Fruit fly (Drosophila melanogaster): Measurements from ENCODE around the gene Datp.

The Datp gene

DNA sequence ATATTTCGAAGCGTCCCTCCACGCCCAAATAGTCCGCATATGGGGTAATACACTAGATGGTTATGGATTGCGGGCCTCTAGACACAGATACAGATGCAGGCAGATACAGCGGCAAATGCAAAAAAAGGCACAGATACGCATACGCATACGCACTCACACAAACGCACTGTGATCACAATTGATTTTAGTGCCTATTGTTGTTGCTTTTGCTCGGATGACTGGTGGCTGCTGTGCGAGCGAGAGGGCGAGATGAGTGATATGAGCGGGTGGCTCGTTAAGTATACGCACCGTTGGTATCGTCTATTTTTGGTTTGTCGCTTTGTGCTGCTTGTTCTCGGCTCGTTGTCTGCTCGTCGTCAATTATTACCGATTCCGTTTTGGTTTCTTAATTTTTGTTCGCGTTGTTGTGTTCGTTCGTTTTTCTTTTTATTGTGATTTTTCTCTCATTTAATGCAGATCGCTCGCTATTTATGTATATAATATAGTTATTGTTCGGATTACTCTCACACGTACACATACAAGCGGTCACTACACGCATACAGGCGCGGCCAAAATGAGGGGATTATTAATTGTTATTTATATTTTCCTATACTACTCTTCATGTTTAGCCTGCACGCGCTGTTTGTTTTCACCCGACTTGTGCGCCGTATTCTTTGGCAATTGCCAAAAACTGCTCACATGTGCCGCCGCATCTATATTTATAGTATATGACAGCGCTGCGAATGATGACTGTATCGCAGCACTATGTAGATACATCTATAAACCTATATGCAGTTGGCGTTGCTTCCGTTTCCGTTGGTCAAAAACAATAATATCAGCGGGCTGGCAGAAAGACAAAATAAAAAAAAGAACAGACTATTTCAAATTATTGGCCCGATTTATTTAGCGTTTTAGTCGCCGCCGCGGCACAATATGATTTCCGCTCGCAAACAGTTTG, 31.0 kb downstream of the Datp start:
- TF ChIP-seq CG8478 (optimal IDR thresholded peaks at IDR 0.05) (no peak), psq (optimal IDR thresholded peaks at IDR 0.05) (no peak), pan (optimal IDR thresholded peaks at IDR 0.05) (no peak), Dll (optimal IDR thresholded peaks at IDR 0.05) (no peak), usp (GFP tag; optimal IDR thresholded peaks at IDR 0.05) (no peak), EcR (GFP tag; optimal IDR thresholded peaks at IDR 0.05) (no peak)

DNA sequence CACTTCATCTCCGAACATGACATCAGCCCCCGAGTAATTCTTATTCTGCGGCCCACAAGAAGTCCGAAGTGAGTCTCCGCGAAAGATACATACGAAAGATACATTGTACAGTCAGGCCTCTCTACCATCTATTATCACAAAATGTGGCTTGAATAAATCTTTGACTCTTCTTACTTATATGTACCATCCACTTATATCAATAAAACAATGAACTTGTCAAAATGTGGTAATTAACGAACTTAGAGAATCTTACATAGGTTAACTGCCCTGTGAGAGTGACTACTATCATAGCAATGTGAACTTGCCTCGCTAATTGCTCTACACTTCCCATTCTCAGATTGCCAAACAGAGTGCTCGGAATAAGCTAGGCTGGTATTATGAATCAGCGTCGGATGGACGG, 31.9 kb downstream of the Datp start:
- TF ChIP-seq CG8478 (optimal IDR thresholded peaks at IDR 0.05) = no peak
- no peak for TF ChIP-seq psq (optimal IDR thresholded peaks at IDR 0.05)
- TF ChIP-seq EcR (GFP tag; optimal IDR thresholded peaks at IDR 0.05) = no peak
- no peak for TF ChIP-seq Dll (optimal IDR thresholded peaks at IDR 0.05)
- TF ChIP-seq pan (optimal IDR thresholded peaks at IDR 0.05) = no peak
- no peak for TF ChIP-seq usp (GFP tag; optimal IDR thresholded peaks at IDR 0.05)

DNA sequence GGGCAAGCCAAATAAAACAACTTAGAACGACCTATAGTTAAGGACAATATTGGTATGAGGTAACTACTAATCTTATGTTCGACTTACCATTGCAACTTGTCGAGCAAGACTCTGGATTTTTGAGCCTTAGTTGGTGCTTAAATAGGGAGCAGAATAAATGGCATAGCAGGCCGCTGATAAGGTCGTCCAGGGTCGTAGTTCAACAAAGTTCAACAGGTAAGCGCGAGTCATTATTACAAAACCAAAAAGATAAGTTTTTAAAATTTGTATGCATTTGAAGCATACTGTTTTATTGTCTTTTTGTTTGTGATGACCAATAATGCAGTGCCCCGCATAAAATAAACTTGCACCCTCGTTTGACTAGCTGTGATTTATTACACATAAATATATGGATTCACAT, 35.6 kb downstream of the Datp start, which contains the start of gene Muc30E:
Gene Muc30E, minus strand, starts transcription at position 101 of the 400 bp plus-strand sequence.
- TF ChIP-seq Dll (optimal IDR thresholded peaks at IDR 0.05) (no peak), psq (optimal IDR thresholded peaks at IDR 0.05) (no peak), EcR (GFP tag; optimal IDR thresholded peaks at IDR 0.05) (no peak), CG8478 (optimal IDR thresholded peaks at IDR 0.05) (no peak), usp (GFP tag; optimal IDR thresholded peaks at IDR 0.05) (no peak), pan (optimal IDR thresholded peaks at IDR 0.05) (no peak)

DNA sequence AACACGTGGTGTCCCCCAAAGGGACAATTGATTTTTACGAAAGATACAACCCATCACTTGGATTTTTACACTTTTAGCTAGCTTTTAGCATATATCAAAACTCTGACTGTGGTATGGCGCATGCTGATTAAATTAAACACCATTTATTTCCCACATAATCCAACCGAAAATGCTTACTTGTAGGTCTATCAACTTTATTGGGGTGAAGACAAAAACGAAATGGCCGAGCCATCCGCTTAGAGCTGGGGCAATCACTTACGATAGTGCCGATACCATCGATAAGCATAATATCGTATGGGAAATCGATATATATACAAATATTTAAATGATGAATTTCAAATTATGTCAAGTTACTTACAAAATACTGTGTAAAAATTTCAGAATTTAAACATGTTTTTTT, 41.3 kb downstream of the Datp start, which contains the start of gene RpS2:
Gene RpS2, minus strand, starts transcription at position 257 of the 400 bp plus-strand sequence.
- TF ChIP-seq Dll (optimal IDR thresholded peaks at IDR 0.05) (no peak), EcR (GFP tag; optimal IDR thresholded peaks at IDR 0.05) (no peak), usp (GFP tag; optimal IDR thresholded peaks at IDR 0.05) (no peak), pan (optimal IDR thresholded peaks at IDR 0.05) (no peak), CG8478 (optimal IDR thresholded peaks at IDR 0.05) (no peak), psq (optimal IDR thresholded peaks at IDR 0.05) (no peak)

DNA sequence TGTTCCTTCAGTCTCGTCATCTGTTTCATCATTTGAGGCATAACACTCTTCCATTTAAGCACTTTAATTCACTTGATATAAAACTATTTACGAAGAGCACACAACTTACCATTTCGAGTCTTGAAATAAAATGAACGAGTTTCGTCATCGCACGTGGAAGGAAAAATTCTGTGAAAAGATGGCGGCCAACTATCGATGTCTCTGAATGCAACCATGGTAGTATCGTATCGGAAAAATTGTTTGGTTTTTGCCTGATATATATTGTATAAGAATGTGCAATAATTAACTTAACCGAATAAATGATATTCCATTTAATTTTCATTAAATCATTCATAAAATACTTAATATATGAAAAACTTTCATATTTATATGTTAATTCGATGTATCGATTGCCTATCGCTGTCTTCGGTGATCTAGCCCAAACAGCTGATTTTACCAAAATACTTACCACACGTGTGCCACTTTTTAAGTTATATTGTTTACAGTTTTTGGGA, 43.7 kb downstream of the Datp start, which contains the start of gene Bka:
Gene Bka, plus strand, starts transcription at position 417 of the 494 bp plus-strand sequence.
- TF ChIP-seq EcR (GFP tag; optimal IDR thresholded peaks at IDR 0.05) (no peak), psq (optimal IDR thresholded peaks at IDR 0.05) (no peak)

DNA sequence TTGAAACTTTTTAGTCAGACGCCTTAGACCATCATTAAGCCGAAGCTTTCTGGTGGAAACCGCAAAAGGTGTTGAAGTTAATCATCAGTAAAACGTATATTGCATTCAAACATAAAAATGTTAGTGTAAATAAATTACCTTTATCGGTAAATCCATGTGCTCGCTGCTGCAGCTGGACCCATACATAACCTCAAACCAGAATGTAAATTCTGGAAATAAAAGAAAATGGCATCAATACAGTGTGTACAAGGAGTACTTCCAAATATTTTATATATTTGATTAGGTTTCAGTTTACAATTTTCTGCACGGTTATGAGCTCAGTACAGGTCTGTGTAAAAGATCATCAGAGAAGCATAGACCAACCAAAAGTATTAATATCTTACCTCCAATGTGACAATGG, 44.4 kb downstream of the Datp start:
- no peak for TF ChIP-seq EcR (GFP tag; optimal IDR thresholded peaks at IDR 0.05)
- no peak for TF ChIP-seq usp (GFP tag; optimal IDR thresholded peaks at IDR 0.05)
- TF ChIP-seq psq (optimal IDR thresholded peaks at IDR 0.05) = no peak
- no peak for TF ChIP-seq CG8478 (optimal IDR thresholded peaks at IDR 0.05)
- TF ChIP-seq pan (optimal IDR thresholded peaks at IDR 0.05) = no peak
- TF ChIP-seq Dll (optimal IDR thresholded peaks at IDR 0.05) = no peak

DNA sequence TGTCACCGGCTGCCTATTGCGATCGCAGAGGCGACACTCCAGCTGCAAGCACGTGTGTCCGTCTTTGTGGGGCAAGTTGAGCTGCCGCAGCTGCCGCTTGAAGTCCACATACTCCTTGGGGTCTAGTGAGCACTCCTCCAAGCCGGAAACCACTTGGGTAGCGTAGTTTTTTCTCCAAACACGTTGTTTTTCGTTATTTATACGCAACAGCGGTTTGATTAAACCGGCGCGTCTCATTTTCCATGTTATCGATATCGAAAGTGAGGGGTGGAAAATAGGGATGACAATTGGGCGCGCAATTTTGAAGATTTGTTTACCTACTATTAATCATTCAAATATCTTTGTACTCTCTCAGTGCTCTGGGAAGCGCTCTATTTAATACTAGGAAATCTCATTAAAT, 45.4 kb downstream of the Datp start, which contains the start of gene mtDNA-helicase:
Gene mtDNA-helicase, minus strand, starts transcription at position 264 of the 400 bp plus-strand sequence.
- TF ChIP-seq Dll (optimal IDR thresholded peaks at IDR 0.05) = no peak

DNA sequence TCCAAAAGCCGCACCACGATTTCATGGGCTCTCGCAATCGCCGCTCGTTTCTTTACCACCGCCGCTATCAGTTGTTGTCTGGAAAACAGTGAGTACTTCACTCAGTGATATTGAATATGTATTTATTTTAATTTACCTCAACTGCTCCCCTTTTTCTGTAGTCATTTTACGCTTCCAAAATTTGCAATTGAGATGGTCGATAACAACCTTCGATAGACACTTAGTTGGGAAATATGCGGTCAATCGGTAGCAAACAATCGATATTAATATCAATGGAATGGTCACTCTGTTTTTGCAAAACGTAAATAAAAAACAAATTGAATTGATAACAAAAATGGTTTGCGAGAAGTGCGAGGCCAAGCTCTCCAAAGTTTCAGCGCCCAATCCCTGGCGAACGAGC, 48.0 kb downstream of the Datp start, which contains the start of the genes CG34183 and CG4537:
Gene CG34183, minus strand, starts transcription at position 197 of the 400 bp plus-strand sequence.
Gene CG4537, plus strand, starts transcription at position 310 of the 400 bp plus-strand sequence.
- TF ChIP-seq usp (GFP tag; optimal IDR thresholded peaks at IDR 0.05) (no peak), pan (optimal IDR thresholded peaks at IDR 0.05) (no peak), EcR (GFP tag; optimal IDR thresholded peaks at IDR 0.05) (no peak), CG8478 (optimal IDR thresholded peaks at IDR 0.05) (no peak), Dll (optimal IDR thresholded peaks at IDR 0.05) (no peak), psq (optimal IDR thresholded peaks at IDR 0.05) (no peak)
